Worm (Caenorhabditis elegans) whole organism, young adult: Measurements from ENCODE around the gene vps-60.

Source experiments
- B0019.2 ChIP-seq: fragments of 200-800 bp; sonication (Bioruptor generic); conservative IDR thresholded peaks from 2 replicates; pipeline ENCODE4 v1.3.6; 2022; ENCODE audit warnings: missing genetic modification reagents, missing genetic modification characterization, missing compliant biosample characterization
- C06A6.2 ChIP-seq: fragments of 200-800 bp; sonication (Bioruptor generic); conservative IDR thresholded peaks from 2 replicates; pipeline ENCODE4 v1.3.6; 2022; ENCODE audit warnings: missing genetic modification characterization, missing compliant biosample characterization
- F49E8.2 ChIP-seq: sonication (generic microtip); optimal IDR thresholded peaks from 3 replicates; lab custom pipeline; 2017; ENCODE audit warnings: missing genetic modification characterization, mild to moderate bottlenecking, missing compliant biosample characterization, antibody characterized with exemption, moderate library complexity; ENCODE audit not compliant: insufficient read depth
- F55B11.4 ChIP-seq: sonication (generic microtip); optimal IDR thresholded peaks from 2 replicates; lab custom pipeline; 2016; ENCODE audit warnings: missing compliant biosample characterization, missing genetic modification characterization, borderline replicate concordance; ENCODE audit not compliant: insufficient read depth
- F57A8.1 ChIP-seq: fragments of 200-800 bp; sonication (Bioruptor generic); optimal IDR thresholded peaks from 2 replicates; lab custom pipeline; 2018; ENCODE audit warnings: mild to moderate bottlenecking, missing genetic modification characterization, moderate library complexity, missing compliant biosample characterization
- K11D2.4 ChIP-seq: fragments of 200-800 bp; sonication (Bioruptor generic); IDR thresholded peaks from 2 replicates; pipeline ENCODE4 v1.3.6; 2022; ENCODE audit warnings: missing genetic modification reagents, missing genetic modification characterization, missing compliant biosample characterization
- T07F8.4 ChIP-seq: sonication (generic microtip); optimal IDR thresholded peaks from 2 replicates; lab custom pipeline; 2016; ENCODE audit warnings: mild to moderate bottlenecking, missing genetic modification characterization, moderate library complexity, missing compliant biosample characterization
- Y53G8AR.9 ChIP-seq: fragments of 200-800 bp; sonication (Bioruptor generic); conservative IDR thresholded peaks from 2 replicates; pipeline ENCODE4 v1.3.6; 2022; ENCODE audit warnings: missing genetic modification reagents, missing genetic modification characterization, missing compliant biosample characterization
- akir-1 ChIP-seq: fragments of 200-800 bp; sonication (Bioruptor generic); optimal IDR thresholded peaks from 2 replicates; lab custom pipeline; 2018; ENCODE audit warnings: mild to moderate bottlenecking, missing genetic modification characterization, moderate library complexity, missing compliant biosample characterization
- aptf-3 ChIP-seq: fragments of 200-800 bp; sonication (Bioruptor generic); IDR thresholded peaks from 2 replicates; pipeline ENCODE4 v1.3.6; 2022; ENCODE audit warnings: missing genetic modification characterization, missing compliant biosample characterization
- attf-3 ChIP-seq: fragments of 200-800 bp; sonication (Bioruptor generic); conservative IDR thresholded peaks from 2 replicates; pipeline ENCODE4 v1.3.6; 2022; ENCODE audit warnings: missing genetic modification reagents, missing genetic modification characterization, missing compliant biosample characterization
- attf-5 ChIP-seq: fragments of 200-800 bp; sonication (Bioruptor generic); optimal IDR thresholded peaks from 2 replicates; lab custom pipeline; 2018; ENCODE audit warnings: mild to moderate bottlenecking, missing genetic modification characterization, missing compliant biosample characterization
- ceh-100 ChIP-seq: fragments of 200-800 bp; sonication (Bioruptor generic); IDR thresholded peaks from 2 replicates; pipeline ENCODE4 v1.3.6; 2022; ENCODE audit warnings: missing genetic modification reagents, missing genetic modification characterization, missing compliant biosample characterization
- dox-1 ChIP-seq: fragments of 200-800 bp; sonication (Bioruptor generic); IDR thresholded peaks from 2 replicates; pipeline ENCODE4 v1.3.6; 2022; ENCODE audit warnings: missing genetic modification reagents, missing genetic modification characterization, missing compliant biosample characterization
- dpl-1 ChIP-seq: fragments of 150-350 bp; optimal IDR thresholded peaks from 2 replicates; lab custom pipeline; 2014; ENCODE audit warnings: missing biosample characterization, missing genetic modification reagents, missing genetic modification characterization
- efl-1 ChIP-seq: fragments of 150-350 bp; optimal IDR thresholded peaks from 2 replicates; lab custom pipeline; 2014; ENCODE audit warnings: missing biosample characterization, missing genetic modification reagents, missing genetic modification characterization
- egl-18 ChIP-seq: fragments of 200-800 bp; sonication (Bioruptor generic); IDR thresholded peaks from 2 replicates; pipeline ENCODE4 v1.3.6; 2022; ENCODE audit warnings: missing genetic modification reagents, missing genetic modification characterization, missing compliant biosample characterization
- egl-44 ChIP-seq: fragments of 200-800 bp; sonication (Bioruptor generic); IDR thresholded peaks from 2 replicates; pipeline ENCODE4 v1.3.6; 2022; ENCODE audit warnings: missing genetic modification reagents, missing genetic modification characterization, missing compliant biosample characterization
- lin-26 ChIP-seq: fragments of 200-800 bp; sonication (Bioruptor generic); IDR thresholded peaks from 2 replicates; pipeline ENCODE4 v1.3.6; 2022; ENCODE audit warnings: missing genetic modification reagents, missing genetic modification characterization, missing compliant biosample characterization
- lin-35 ChIP-seq, 3 experiments: fragments of 150-350 bp in 2 of 3; sonication (generic microtip) in 1 of 3; optimal IDR thresholded peaks; 2 replicates each; lab custom pipeline; 2014 to 2018; ENCODE audit warnings: missing biosample characterization in 3 of 3, missing genetic modification characterization in 3 of 3, missing genetic modification reagents in 3 of 3
- lin-40 ChIP-seq: sonication (generic microtip); optimal IDR thresholded peaks from 2 replicates; lab custom pipeline; 2016; ENCODE audit warnings: missing genetic modification characterization, mild to moderate bottlenecking, missing compliant biosample characterization, missing genotype, missing genetic modification reagents
- mcd-1 ChIP-seq: fragments of 200-800 bp; sonication (Bioruptor generic); IDR thresholded peaks from 2 replicates; pipeline ENCODE4 v1.3.6; 2022; ENCODE audit warnings: missing genetic modification reagents, missing genetic modification characterization, missing compliant biosample characterization
- mxl-1 ChIP-seq: sonication (generic microtip); optimal IDR thresholded peaks from 2 replicates; lab custom pipeline; 2016; ENCODE audit warnings: missing genetic modification characterization, missing compliant biosample characterization
- nfya-1 ChIP-seq: sonication (generic microtip); optimal IDR thresholded peaks from 2 replicates; lab custom pipeline; 2017; ENCODE audit warnings: antibody characterized with exemption, missing compliant biosample characterization, missing genetic modification characterization, borderline replicate concordance; ENCODE audit not compliant: insufficient read depth
- nfya-2 ChIP-seq: fragments of 200-800 bp; sonication (Bioruptor generic); IDR thresholded peaks from 2 replicates; pipeline ENCODE4 v1.3.6; 2022; ENCODE audit warnings: missing genetic modification reagents, missing genetic modification characterization, missing compliant biosample characterization
- nhr-27 ChIP-seq: fragments of 200-800 bp; sonication (Bioruptor generic); optimal IDR thresholded peaks from 2 replicates; lab custom pipeline; 2018; ENCODE audit warnings: mild to moderate bottlenecking, missing genetic modification characterization, moderate library complexity, missing compliant biosample characterization
- nhr-80 ChIP-seq: sonication (generic microtip); optimal IDR thresholded peaks from 2 replicates; lab custom pipeline; 2016; ENCODE audit warnings: missing genetic modification characterization, missing compliant biosample characterization
- nhr-90 ChIP-seq: sonication (generic microtip); optimal IDR thresholded peaks from 2 replicates; lab custom pipeline; 2016; ENCODE audit warnings: missing genotype, mild to moderate bottlenecking, missing genetic modification characterization, missing compliant biosample characterization
- rcor-1 ChIP-seq: fragments of 200-800 bp; sonication (Bioruptor generic); IDR thresholded peaks from 2 replicates; pipeline ENCODE4 v1.3.6; 2022; ENCODE audit warnings: missing genetic modification reagents, missing genetic modification characterization, missing compliant biosample characterization
- rec-8 ChIP-seq, 2 experiments: sonication (generic microtip); optimal IDR thresholded peaks; 2 replicates each; lab custom pipeline; 2016; ENCODE audit warnings: mild to moderate bottlenecking in 2 of 2, missing genetic modification characterization in 2 of 2, missing genetic modification reagents in 2 of 2, missing genotype in 2 of 2, missing biosample characterization in 1 of 2, missing compliant biosample characterization in 1 of 2, moderate library complexity in 1 of 2
- repo-1 ChIP-seq: sonication (generic microtip); optimal IDR thresholded peaks from 2 replicates; lab custom pipeline; 2017; ENCODE audit warnings: mild to moderate bottlenecking, missing genetic modification characterization, missing compliant biosample characterization
- snpc-1.1 ChIP-seq: sonication (generic microtip); optimal IDR thresholded peaks from 2 replicates; lab custom pipeline; 2017; ENCODE audit warnings: missing genetic modification characterization, mild to moderate bottlenecking, missing compliant biosample characterization, antibody characterized with exemption, moderate library complexity, missing genotype, missing genetic modification reagents; ENCODE audit not compliant: insufficient read depth
- snpc-3.4 ChIP-seq: sonication (generic microtip); optimal IDR thresholded peaks from 2 replicates; lab custom pipeline; 2017; ENCODE audit warnings: missing genetic modification characterization, mild to moderate bottlenecking, missing compliant biosample characterization, antibody characterized with exemption, moderate library complexity, missing genotype, missing genetic modification reagents
- tbx-9 ChIP-seq: sonication (generic microtip); optimal IDR thresholded peaks from 2 replicates; lab custom pipeline; 2016; ENCODE audit warnings: borderline replicate concordance, missing genetic modification characterization, inconsistent platforms, missing compliant biosample characterization
- unc-62 ChIP-seq: fragments of 150-350 bp; optimal IDR thresholded peaks from 2 replicates; lab custom pipeline; 2014; ENCODE audit warnings: missing biosample characterization, missing genetic modification reagents, missing genetic modification characterization
- zim-3 ChIP-seq: sonication (generic microtip); optimal IDR thresholded peaks from 2 replicates; lab custom pipeline; 2017; ENCODE audit warnings: mild to moderate bottlenecking, missing genetic modification characterization, moderate library complexity, missing compliant biosample characterization
- ztf-22 ChIP-seq: fragments of 200-800 bp; sonication (Bioruptor generic); optimal IDR thresholded peaks from 2 replicates; lab custom pipeline; 2018; ENCODE audit warnings: mild to moderate bottlenecking, missing genetic modification characterization, moderate library complexity, missing compliant biosample characterization
- ztf-28 ChIP-seq: fragments of 200-800 bp; sonication (Bioruptor generic); IDR thresholded peaks from 2 replicates; pipeline ENCODE4 v1.3.6; 2022; ENCODE audit warnings: missing genetic modification reagents, missing genetic modification characterization, missing compliant biosample characterization
- ztf-6 ChIP-seq: fragments of 200-800 bp; sonication (Bioruptor generic); IDR thresholded peaks from 2 replicates; pipeline ENCODE4 v1.3.6; 2022; ENCODE audit warnings: missing genetic modification reagents, missing genetic modification characterization, missing compliant biosample characterization

Gene vps-60

ce11 chrV:8643093-8643492 is 37.2 kb upstream of the vps-60 start, which contains the start of gene asp-13:
TSS of gene asp-13 (minus strand) at chrV:8643193.
- peak; percentile 12 for TF ChIP-seq nhr-80 (tag; lab: Kevin White, UChicago)
- no peak for TF ChIP-seq nfya-2 (GFP tag; lab: Robert Waterston, UW)

ce11 chrV:8641266-8641665 is 35.3 kb upstream of the vps-60 start, which contains the start of gene F28A12.3:
TSS of gene F28A12.3 (minus strand) at chrV:8641366.
- TF ChIP-seq Y53G8AR.9 (GFP tag; lab: Robert Waterston, UW): no peak
- TF ChIP-seq mcd-1 (GFP tag; lab: Robert Waterston, UW): no peak
- no peak for TF ChIP-seq C06A6.2 (GFP tag; lab: Robert Waterston, UW)
- no peak for TF ChIP-seq egl-44
- no peak for TF ChIP-seq aptf-3 (GFP tag; lab: Robert Waterston, UW)
- TF ChIP-seq dpl-1 (GFP tag; lab: Kevin White, UChicago): no peak
- TF ChIP-seq ceh-100 (GFP tag; lab: Robert Waterston, UW): no peak
- TF ChIP-seq, all 124 proteins: peak for 0

ce11 chrV:8637666-8638271 is 31.8 kb upstream of the vps-60 start, which contains the start of the genes F28A12.10 and acd-4:
TSS of gene F28A12.10 (minus strand) at chrV:8637766.
TSS of gene acd-4 (plus strand) at chrV:8638221.
- no peak for TF ChIP-seq snpc-3.4 (tag; lab: Kevin White, UChicago)
- TF ChIP-seq mxl-1: no peak
- TF ChIP-seq egl-18 (GFP tag; lab: Robert Waterston, UW): no peak
- no peak for TF ChIP-seq repo-1 (tag; lab: Kevin White, UChicago)
- no peak for TF ChIP-seq F57A8.1 (GFP tag; lab: Kevin White, UChicago)
- no peak for TF ChIP-seq dox-1 (GFP tag; lab: Robert Waterston, UW)
- no peak for TF ChIP-seq snpc-1.1 (tag; lab: Kevin White, UChicago)
- no peak for TF ChIP-seq rcor-1 (GFP tag; lab: Robert Waterston, UW)
- no peak for TF ChIP-seq efl-1 (GFP tag; lab: Kevin White, UChicago)
- TF ChIP-seq ztf-22: no peak
- no peak for TF ChIP-seq K11D2.4 (GFP tag; lab: Robert Waterston, UW)
- TF ChIP-seq attf-5 (GFP tag; lab: Kevin White, UChicago): no peak
- TF ChIP-seq F49E8.2 (tag; lab: Kevin White, UChicago): no peak
- no peak for TF ChIP-seq zim-3 (tag; lab: Kevin White, UChicago)
- no peak for TF ChIP-seq nfya-1
- no peak for TF ChIP-seq akir-1
- no peak for TF ChIP-seq B0019.2 (GFP tag; lab: Robert Waterston, UW)
- TF ChIP-seq nhr-27 (tag; lab: Kevin White, UChicago): no peak
- no peak for TF ChIP-seq attf-3 (GFP tag; lab: Robert Waterston, UW)
- TF ChIP-seq T07F8.4: no peak

- TF ChIP-seq F49E8.2 (tag; lab: Kevin White, UChicago) (no peak), nhr-90 (tag; lab: Kevin White, UChicago) (no peak), tbx-9 (tag; lab: Kevin White, UChicago) (no peak), rec-8 (tag; optimal IDR thresholded peaks at IDR 0.05; lab: Kevin White, UChicago) (no peak), unc-62 (no peak), lin-40 (tag; lab: Kevin White, UChicago) (no peak), ztf-28 (no peak), lin-26 (GFP tag; lab: Robert Waterston, UW) (no peak), egl-44 (no peak), lin-35 (GFP tag; optimal IDR thresholded peaks at IDR 0.05; lab: Kevin White, UChicago) (no peak), F55B11.4 (tag; lab: Kevin White, UChicago) (no peak), rcor-1 (GFP tag; lab: Robert Waterston, UW) (no peak), ztf-6 (GFP tag; lab: Robert Waterston, UW) (no peak)
These were observed 31.0 kb upstream of the vps-60 start, which contains the start of gene grl-12 for ce11 chrV:8636907-8637306. TSS of gene grl-12 (minus strand) at chrV:8637007.
